Worm (Caenorhabditis elegans): ENCODE results near the gene F54D5.17.

DNA sequence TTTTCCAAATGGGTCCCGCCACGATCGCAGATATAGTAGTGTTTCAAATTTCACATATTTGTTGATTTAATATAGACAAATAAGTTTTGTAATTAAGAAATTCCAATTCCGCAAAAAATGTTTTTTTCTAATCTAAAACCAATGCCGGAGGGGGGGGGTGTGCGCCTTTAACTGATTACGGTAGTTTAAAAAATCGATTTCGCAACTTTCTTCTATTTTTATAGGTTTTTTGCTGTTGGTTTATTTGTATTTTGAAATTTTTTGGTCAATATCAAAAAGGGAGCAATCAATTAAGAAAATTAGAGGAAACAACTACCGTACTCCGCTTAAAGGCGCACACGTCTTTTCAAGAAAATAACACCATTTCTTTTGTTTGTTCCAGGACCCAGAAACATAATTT lies 35.1 kb downstream of the F54D5.17 start:
- TF ChIP-seq nhr-237 (tag; optimal IDR thresholded peaks at IDR 0.05), result no peak
- no peak for TF ChIP-seq pha-4 (tag; optimal IDR thresholded peaks at IDR 0.05)
- no peak for TF ChIP-seq sem-2 (GFP tag; optimal IDR thresholded peaks at IDR 0.05)
- TF ChIP-seq sptf-1 (tag; optimal IDR thresholded peaks at IDR 0.05), result no peak
- no peak for TF ChIP-seq drap-1 (GFP tag; optimal IDR thresholded peaks at IDR 0.05)
- no peak for TF ChIP-seq mls-2 (tag; optimal IDR thresholded peaks at IDR 0.05)
- TF ChIP-seq ztf-11 (tag; optimal IDR thresholded peaks at IDR 0.05), result no peak
- no peak for TF ChIP-seq flh-1 (GFP tag; optimal IDR thresholded peaks at IDR 0.05)
